Fruit fly (Drosophila melanogaster) S2 (cell line): ENCODE results near the gene CG6565.

Experiments used
- CG8478 ChIP-seq: fragments of >200 bp; optimal IDR thresholded peaks from 2 replicates; lab custom pipeline; 2018
- CTCF ChIP-seq, 2 experiments: fragments of >200 bp; optimal IDR thresholded peaks; 2 replicates each; lab custom pipeline; 2018

The CG6565 gene

dm6 chr2L:13373435-13374242 lies at the start of gene CG6565, which contains the start of gene Bdp1:
Gene CG6565 (plus strand): TSS chr2L:13374019.
Gene Bdp1 (minus strand): TSS chr2L:13373890.
- TF ChIP-seq CTCF (optimal IDR thresholded peaks at IDR 0.05; lab: Kevin White, UChicago) (no peak), CG8478 (no peak)

DNA sequence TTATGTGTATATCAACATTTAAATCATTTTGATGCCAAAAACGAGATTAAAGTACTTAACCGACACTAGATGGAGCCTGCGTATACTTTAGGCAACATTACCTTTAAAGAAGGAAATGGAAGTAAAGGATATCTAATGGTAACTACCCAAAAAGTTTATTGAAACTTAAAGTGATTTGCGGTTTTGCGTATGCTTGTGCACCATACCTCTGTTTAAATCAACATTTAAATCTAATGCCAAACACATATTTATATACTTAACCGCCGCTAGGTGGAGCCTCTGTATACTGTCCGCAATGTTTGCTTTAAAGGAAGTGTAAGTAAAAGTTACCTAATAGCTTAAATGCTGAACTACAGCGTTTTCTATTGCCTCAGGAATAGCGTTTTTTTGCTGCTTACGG lies 48.0 kb upstream of the CG6565 start:
- TF ChIP-seq CTCF (optimal IDR thresholded peaks at IDR 0.05; lab: Kevin White, UChicago) (peak; percentile 61 to 71), CG8478 (no peak)

DNA sequence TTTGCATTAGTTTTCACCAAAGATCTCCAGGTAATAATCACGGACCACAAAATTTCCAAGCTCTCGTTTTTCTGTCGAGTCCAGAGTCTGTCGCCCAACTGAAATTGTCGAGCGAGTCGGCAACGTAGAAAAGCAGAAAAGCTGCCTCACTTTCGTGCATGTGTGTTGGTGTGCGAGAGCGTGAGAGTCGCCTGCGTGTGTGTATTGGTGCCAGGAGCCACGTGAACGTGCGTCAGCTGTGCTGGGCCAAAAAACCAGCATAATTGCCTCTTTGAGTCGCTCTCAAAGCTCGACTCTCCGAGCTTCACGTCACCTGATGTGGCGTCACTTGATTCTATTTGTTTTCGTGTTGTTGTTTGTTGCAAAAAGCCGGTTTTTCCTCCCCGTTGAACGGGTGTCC lies 42.8 kb upstream of the CG6565 start, which contains the start of gene hbt:
Gene hbt (minus strand): TSS at position 101 of the 400 bp plus-strand sequence.
- TF ChIP-seq CTCF (optimal IDR thresholded peaks at IDR 0.05; lab: Kevin White, UChicago): no peak
- TF ChIP-seq CG8478: no peak

DNA sequence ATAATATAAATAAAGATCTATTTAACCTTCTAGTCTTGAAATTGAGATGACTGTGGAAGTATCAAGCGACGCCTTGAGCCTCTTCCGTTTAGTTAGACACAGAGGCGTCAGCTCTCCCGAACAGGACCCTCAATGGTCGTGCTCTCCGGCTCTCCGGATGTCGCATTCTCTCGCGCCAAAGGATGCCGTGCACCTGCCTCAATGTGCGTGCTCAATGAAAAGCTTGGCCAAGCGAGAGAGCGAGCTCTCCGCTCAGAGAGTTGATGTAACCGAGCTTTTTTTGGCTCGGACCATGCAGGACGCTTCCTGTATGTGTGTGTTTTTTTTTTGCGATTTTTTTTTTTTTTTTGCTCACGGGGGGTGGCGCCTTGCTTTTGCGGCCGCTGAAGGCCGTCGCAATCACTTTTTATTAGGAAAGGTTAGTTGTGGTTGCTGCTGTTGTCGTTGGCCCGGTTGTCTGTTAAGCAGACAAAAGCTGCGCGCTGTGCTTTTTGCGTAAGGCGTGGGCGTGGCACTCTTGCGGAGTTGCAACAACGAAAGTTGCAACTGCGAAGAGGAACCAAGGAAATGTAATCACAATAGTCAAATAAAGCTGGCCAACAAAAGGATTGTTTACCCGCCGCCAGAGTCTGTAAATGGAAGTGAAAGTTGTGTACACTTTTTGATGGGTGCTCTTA lies 41.8 kb upstream of the CG6565 start:
- TF ChIP-seq CTCF (optimal IDR thresholded peaks at IDR 0.05; lab: Kevin White, UChicago) (no peak), CG8478 (no peak)

dm6 chr2L:13332736-13333135 lies 41.1 kb upstream of the CG6565 start:
- no peak for TF ChIP-seq CTCF (optimal IDR thresholded peaks at IDR 0.05; lab: Kevin White, UChicago)
- TF ChIP-seq CG8478: no peak

dm6 chr2L:13347473-13347872 lies 26.3 kb upstream of the CG6565 start, which contains the start of gene CG16826:
Gene CG16826 (plus strand): TSS chr2L:13347773.
- no peak for TF ChIP-seq CTCF (optimal IDR thresholded peaks at IDR 0.05; lab: Kevin White, UChicago)
- TF ChIP-seq CG8478: no peak

- TF ChIP-seq CTCF (optimal IDR thresholded peaks at IDR 0.05; lab: Kevin White, UChicago) (no peak), CG8478 (no peak)
Measured at dm6 chr2L:13349237-13349902, 24.4 kb upstream of the CG6565 start.

dm6 chr2L:13354580-13355347 lies 19.1 kb upstream of the CG6565 start, which contains the start of gene CG9395:
Gene CG9395 (minus strand): TSS chr2L:13355073.
- TF ChIP-seq CTCF (optimal IDR thresholded peaks at IDR 0.05; lab: Kevin White, UChicago) (no peak), CG8478 (no peak)

DNA sequence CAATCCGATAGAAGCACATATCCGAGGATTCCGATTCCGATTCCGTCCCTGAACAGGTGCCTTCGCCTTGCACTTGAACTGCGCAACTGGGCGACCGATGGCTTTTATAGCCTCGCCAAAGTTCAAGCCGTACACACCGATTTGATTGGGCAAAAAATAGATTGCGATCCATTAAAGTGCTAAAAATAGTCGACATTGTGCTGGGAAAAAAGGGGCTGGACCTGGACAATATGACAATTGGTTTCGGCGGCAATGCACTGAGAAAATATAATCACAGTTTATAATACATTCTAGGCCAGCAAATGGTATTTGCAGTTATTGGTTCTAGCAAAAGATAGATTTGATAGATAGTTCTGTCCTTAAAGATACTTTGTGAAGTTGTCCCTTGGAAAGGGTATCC lies 12.4 kb upstream of the CG6565 start, which contains the start of gene CG9377:
Gene CG9377 (minus strand): TSS at position 101 of the 400 bp plus-strand sequence.
- TF ChIP-seq CTCF (optimal IDR thresholded peaks at IDR 0.05; lab: Kevin White, UChicago) (no peak), CG8478 (no peak)

- TF ChIP-seq CTCF (optimal IDR thresholded peaks at IDR 0.05; lab: Kevin White, UChicago) (no peak), CG8478 (no peak)
Measured at dm6 chr2L:13362953-13363352, 10.9 kb upstream of the CG6565 start.

dm6 chr2L:13366109-13366747 lies 7.6 kb upstream of the CG6565 start, which contains the start of the genes Nnp-1 and Grx3:
Gene Nnp-1 (minus strand): TSS chr2L:13366189.
Gene Grx3 (plus strand): TSS chr2L:13366447.
- TF ChIP-seq CTCF (optimal IDR thresholded peaks at IDR 0.05; lab: Kevin White, UChicago) (no peak), CG8478 (no peak)

DNA sequence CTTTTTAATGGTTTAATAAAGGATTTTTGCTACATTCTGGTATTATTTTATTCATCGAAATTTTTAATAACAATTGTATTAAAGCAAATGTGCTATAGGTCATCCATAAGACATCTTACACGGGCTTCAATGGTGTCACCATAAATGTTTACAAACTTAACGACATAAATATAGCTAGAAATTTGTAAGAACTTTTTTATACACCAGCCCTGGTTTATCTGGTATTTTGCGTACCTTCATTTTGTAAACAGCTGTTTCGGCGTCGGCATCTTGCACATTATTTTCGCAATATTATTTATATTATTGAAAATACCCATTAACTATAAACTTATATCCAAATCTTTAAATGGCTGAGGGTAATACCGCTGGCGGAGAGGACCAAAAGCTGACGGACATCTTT lies 6.4 kb upstream of the CG6565 start, which contains the start of gene Tap42:
Gene Tap42 (plus strand): TSS at position 240 of the 400 bp plus-strand sequence.
- no peak for TF ChIP-seq CTCF (optimal IDR thresholded peaks at IDR 0.05; lab: Kevin White, UChicago)
- TF ChIP-seq CG8478: no peak

DNA sequence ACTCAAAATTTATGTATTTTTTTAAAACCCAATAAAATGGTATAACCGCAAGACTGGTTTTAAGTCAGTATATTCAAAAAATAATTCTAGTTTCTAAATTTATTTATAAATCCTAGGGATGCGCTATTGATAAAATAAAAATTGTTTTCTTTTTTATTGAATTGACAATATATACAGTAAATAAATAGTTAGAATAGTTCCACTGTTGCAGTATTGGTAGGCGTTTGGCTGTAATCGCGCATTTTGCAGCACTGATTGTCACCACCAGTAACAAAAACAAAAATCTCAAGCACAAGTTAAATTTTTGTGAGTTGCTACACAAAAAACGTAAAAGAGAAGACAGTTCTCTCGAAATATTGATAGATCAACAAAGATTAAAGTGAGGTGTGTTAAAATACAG lies 4.9 kb upstream of the CG6565 start, which contains the start of gene CG31855:
Gene CG31855 (plus strand): TSS at position 265 of the 400 bp plus-strand sequence.
- TF ChIP-seq CG8478 (no peak), CTCF (optimal IDR thresholded peaks at IDR 0.05; lab: Kevin White, UChicago) (no peak)

- TF ChIP-seq CTCF (optimal IDR thresholded peaks at IDR 0.05; lab: Kevin White, UChicago): no peak
- no peak for TF ChIP-seq CG8478
Measured at dm6 chr2L:13370762-13371161, 3.1 kb upstream of the CG6565 start, which contains the start of gene ND-B22. Gene ND-B22 (minus strand): TSS chr2L:13371110.
